Worm (Caenorhabditis elegans) whole organism, L3 larva: ENCODE results near the gene ZC513.3.

Experiments
- ZK546.5 ChIP-seq: sonication (generic microtip); optimal IDR thresholded peaks from 2 replicates; lab custom pipeline; 2017; ENCODE audit warnings: missing biosample characterization, missing genetic modification characterization
- elt-2 ChIP-seq: sonication (generic microtip); optimal IDR thresholded peaks from 2 replicates; lab custom pipeline; 2016; ENCODE audit warnings: missing genetic modification reagents, mild to moderate bottlenecking, missing genetic modification characterization, missing compliant biosample characterization
- fkh-10 ChIP-seq: sonication (generic microtip); optimal IDR thresholded peaks from 2 replicates; lab custom pipeline; 2017; ENCODE audit warnings: missing biosample characterization, missing genetic modification reagents, missing genetic modification characterization
- nhr-12 ChIP-seq: fragments of 150-350 bp; optimal IDR thresholded peaks from 2 replicates; lab custom pipeline; 2014; ENCODE audit warnings: missing biosample characterization, missing genetic modification characterization
- pha-4 ChIP-seq: fragments of 150-350 bp; optimal IDR thresholded peaks from 2 replicates; lab custom pipeline; 2014; ENCODE audit warnings: missing biosample characterization, missing genetic modification reagents, missing genetic modification characterization
- ztf-4 ChIP-seq: fragments of 150-350 bp; optimal IDR thresholded peaks from 2 replicates; lab custom pipeline; 2014; ENCODE audit warnings: missing biosample characterization, missing genetic modification characterization

- TF ChIP-seq pha-4 (tag; lab: Kevin White, UChicago): no peak
- TF ChIP-seq fkh-10 (GFP tag; lab: Kevin White, UChicago): no peak
- no peak for TF ChIP-seq ZK546.5 (tag; lab: Kevin White, UChicago)
- no peak for TF ChIP-seq ztf-4 (tag; lab: Kevin White, UChicago)
- TF ChIP-seq nhr-12 (tag; lab: Kevin White, UChicago): no peak
- no peak for TF ChIP-seq elt-2 (tag; lab: Kevin White, UChicago)
Observed at ce11 chrV:8007460-8008292, 39.1 kb upstream of the ZC513.3 start, which contains the start of gene Y97E10AR.3.
